Worm (Caenorhabditis elegans): ENCODE data around the gene nhr-155.

Gene nhr-155

ce11 chrV:590182-590581 is 50.9 kb downstream of the nhr-155 start, which contains the start of gene ZK488.6:
Gene ZK488.6, plus strand, starts transcription at chrV:590482.
- no peak for TF ChIP-seq ztf-16 (tag; optimal IDR thresholded peaks at IDR 0.05)
- TF ChIP-seq nhr-232 (tag; optimal IDR thresholded peaks at IDR 0.05): no peak
- TF ChIP-seq unc-86 (tag; optimal IDR thresholded peaks at IDR 0.05): no peak
- TF ChIP-seq F13H6.1 (tag; optimal IDR thresholded peaks at IDR 0.05): no peak
- no peak for TF ChIP-seq sox-4 (tag; optimal IDR thresholded peaks at IDR 0.05)
- no peak for TF ChIP-seq gmeb-2 (tag; optimal IDR thresholded peaks at IDR 0.05)
- no peak for TF ChIP-seq ceh-24 (tag; optimal IDR thresholded peaks at IDR 0.05)
- TF ChIP-seq lin-11 (tag; optimal IDR thresholded peaks at IDR 0.05): no peak
- no peak for TF ChIP-seq dve-1 (tag; optimal IDR thresholded peaks at IDR 0.05)
- TF ChIP-seq elt-2 (tag; optimal IDR thresholded peaks at IDR 0.05): no peak
- TF ChIP-seq T23F11.4 (GFP tag; optimal IDR thresholded peaks at IDR 0.05): no peak
- TF ChIP-seq fax-1 (tag; optimal IDR thresholded peaks at IDR 0.05): no peak
- TF ChIP-seq hlh-6 (tag; optimal IDR thresholded peaks at IDR 0.05): no peak

Measured in whole organism, late embryonic.